Fruit fly (Drosophila melanogaster) whole organism, embryonic: Measurements from ENCODE around the gene Cow.

Experiments
- ATbp ChIP-seq: fragments of 200-800 bp; sonication (Bioruptor generic); optimal IDR thresholded peaks from 2 replicates; lab custom pipeline; 2017; ENCODE audit warnings: missing biosample characterization, mild to moderate bottlenecking, missing genetic modification characterization, missing genetic modification reagents
- B-H2 ChIP-seq: fragments of 200-800 bp; sonication (Bioruptor generic); optimal IDR thresholded peaks from 2 replicates; lab custom pipeline; 2018; ENCODE audit warnings: missing biosample characterization, mild to moderate bottlenecking, missing genetic modification characterization
- BtbVII ChIP-seq: fragments of 200-800 bp; sonication (Bioruptor generic); optimal IDR thresholded peaks from 3 replicates; lab custom pipeline; 2017; ENCODE audit warnings: missing biosample characterization, mild to moderate bottlenecking, missing genetic modification characterization
- CG12769 ChIP-seq: fragments of 200-800 bp; sonication (Bioruptor generic); optimal IDR thresholded peaks from 2 replicates; lab custom pipeline; 2019; ENCODE audit warnings: missing biosample characterization, mild to moderate bottlenecking, missing genetic modification characterization, moderate library complexity
- CG13894 ChIP-seq: fragments of 200-800 bp; sonication (Bioruptor generic); optimal IDR thresholded peaks from 3 replicates; lab custom pipeline; 2018; ENCODE audit warnings: missing biosample characterization, mild to moderate bottlenecking, missing genetic modification characterization, moderate library complexity
- CG15601 ChIP-seq: fragments of 200-800 bp; sonication (Bioruptor generic); optimal IDR thresholded peaks from 3 replicates; lab custom pipeline; 2019; ENCODE audit warnings: missing biosample characterization, mild to moderate bottlenecking, missing genetic modification characterization, moderate library complexity
- CG18599 ChIP-seq: fragments of 200-800 bp; sonication (Bioruptor generic); optimal IDR thresholded peaks from 3 replicates; lab custom pipeline; 2017; ENCODE audit warnings: missing biosample characterization, missing genetic modification characterization, mild to moderate bottlenecking, moderate library complexity, missing genetic modification reagents
- CG2678 ChIP-seq: fragments of 200-800 bp; sonication (Bioruptor generic); optimal IDR thresholded peaks from 3 replicates; lab custom pipeline; 2019; ENCODE audit warnings: missing biosample characterization, mild to moderate bottlenecking, missing genetic modification characterization, moderate library complexity
- CG2712 ChIP-seq: fragments of 200-800 bp; optimal IDR thresholded peaks from 3 replicates; lab custom pipeline; 2019; ENCODE audit warnings: missing biosample characterization, mild to moderate bottlenecking, missing genetic modification characterization, moderate library complexity
- CG30020 ChIP-seq: fragments of 200-800 bp; optimal IDR thresholded peaks from 2 replicates; lab custom pipeline; 2019; ENCODE audit warnings: missing biosample characterization, mild to moderate bottlenecking, missing genetic modification characterization, moderate library complexity
- CG3281 ChIP-seq: fragments of 200-800 bp; sonication (Bioruptor generic); optimal IDR thresholded peaks from 3 replicates; lab custom pipeline; 2017; ENCODE audit warnings: missing biosample characterization, mild to moderate bottlenecking, missing genetic modification characterization
- CG34376 ChIP-seq: fragments of 200-800 bp; sonication (Bioruptor generic); optimal IDR thresholded peaks from 2 replicates; lab custom pipeline; 2018; ENCODE audit warnings: missing biosample characterization, mild to moderate bottlenecking, missing genetic modification characterization
- CG3995 ChIP-seq: fragments of 200-800 bp; sonication (Bioruptor generic); optimal IDR thresholded peaks from 3 replicates; lab custom pipeline; 2016; ENCODE audit warnings: missing biosample characterization, missing genetic modification characterization
- CG4820 ChIP-seq: fragments of 200-800 bp; sonication (Bioruptor generic); optimal IDR thresholded peaks from 3 replicates; lab custom pipeline; 2016; ENCODE audit warnings: missing biosample characterization, missing genetic modification characterization
- CG6765 ChIP-seq: fragments of 200-800 bp; sonication (Bioruptor generic); optimal IDR thresholded peaks from 3 replicates; lab custom pipeline; 2017; ENCODE audit warnings: missing biosample characterization, mild to moderate bottlenecking, missing genetic modification characterization
- CG6813 ChIP-seq: fragments of 200-800 bp; sonication (Bioruptor generic); optimal IDR thresholded peaks from 2 replicates; lab custom pipeline; 2017; ENCODE audit warnings: missing biosample characterization, missing genetic modification characterization, mild to moderate bottlenecking, moderate library complexity, missing genetic modification reagents
- CG6854 ChIP-seq: fragments of 200-800 bp; sonication (Bioruptor generic); optimal IDR thresholded peaks from 3 replicates; lab custom pipeline; 2017; ENCODE audit warnings: missing biosample characterization, mild to moderate bottlenecking, missing genetic modification characterization
- CG8478 ChIP-seq: fragments of >200 bp; optimal IDR thresholded peaks from 2 replicates; lab custom pipeline; 2018
- CrebB ChIP-seq: fragments of 200-800 bp; sonication (Bioruptor generic); optimal IDR thresholded peaks from 3 replicates; lab custom pipeline; 2018; ENCODE audit warnings: missing biosample characterization, mild to moderate bottlenecking, missing genetic modification characterization
- D ChIP-seq, 2 experiments: fragments of 200-800 bp in 1 of 2; fragments of >200 bp in 1 of 2; sonication (Bioruptor generic) in 1 of 2; optimal IDR thresholded peaks; 2 replicates in 1 of 2; 3 replicates in 1 of 2; lab custom pipeline; 2017; ENCODE audit warnings: mild to moderate bottlenecking in 1 of 2, missing biosample characterization in 1 of 2, missing genetic modification characterization in 1 of 2, missing genetic modification reagents in 1 of 2
- Deaf1 ChIP-seq: fragments of 200-800 bp; optimal IDR thresholded peaks from 3 replicates; lab custom pipeline; 2019; ENCODE audit warnings: missing biosample characterization, mild to moderate bottlenecking, missing genetic modification characterization, moderate library complexity
- Dll ChIP-seq: fragments of 200-800 bp; sonication (Bioruptor generic); IDR thresholded peaks from 4 replicates; pipeline ENCODE4 v1.3.6; 2022; ENCODE audit warnings: missing biosample characterization, missing genetic modification characterization; ENCODE audit not compliant: partially characterized antibody
- E2f2 ChIP-seq: fragments of 200-800 bp; sonication (Bioruptor generic); IDR thresholded peaks from 2 replicates; pipeline ENCODE4 v1.3.6; 2022; ENCODE audit warnings: missing biosample characterization, missing genetic modification characterization
- HLH54F ChIP-seq: fragments of 200-800 bp; sonication (Bioruptor generic); optimal IDR thresholded peaks from 3 replicates; lab custom pipeline; 2016; ENCODE audit warnings: missing biosample characterization, missing genetic modification characterization
- Hey ChIP-seq: fragments of 200-800 bp; sonication (Bioruptor generic); optimal IDR thresholded peaks from 3 replicates; lab custom pipeline; 2018; ENCODE audit warnings: missing biosample characterization, mild to moderate bottlenecking, missing genetic modification characterization
- HmgD ChIP-seq: fragments of 200-800 bp; sonication (Bioruptor generic); optimal IDR thresholded peaks from 3 replicates; lab custom pipeline; 2016; ENCODE audit warnings: missing biosample characterization, missing genetic modification characterization
- Hmr ChIP-seq: fragments of 200-800 bp; sonication (Bioruptor generic); optimal IDR thresholded peaks from 3 replicates; lab custom pipeline; 2017; ENCODE audit warnings: mild to moderate bottlenecking, missing biosample characterization, missing genetic modification reagents, missing genetic modification characterization
- Nf-YC ChIP-seq: fragments of 200-800 bp; optimal IDR thresholded peaks from 3 replicates; lab custom pipeline; 2019; ENCODE audit warnings: missing biosample characterization, mild to moderate bottlenecking, missing genetic modification characterization, moderate library complexity
- Sry-δ ChIP-seq: fragments of 200-800 bp; sonication (Bioruptor generic); optimal IDR thresholded peaks from 2 replicates; lab custom pipeline; 2016; ENCODE audit warnings: missing biosample characterization, missing genetic modification characterization
- ato ChIP-seq: fragments of 200-800 bp; sonication (Bioruptor generic); IDR thresholded peaks from 2 replicates; pipeline ENCODE4 v1.3.6; 2022; ENCODE audit warnings: missing biosample characterization, missing genetic modification characterization; ENCODE audit not compliant: partially characterized antibody
- bigmax ChIP-seq: fragments of 200-800 bp; sonication (Bioruptor generic); optimal IDR thresholded peaks from 2 replicates; lab custom pipeline; 2018; ENCODE audit warnings: missing biosample characterization, mild to moderate bottlenecking, missing genetic modification characterization
- chm ChIP-seq: fragments of 200-800 bp; sonication (Bioruptor generic); IDR thresholded peaks from 2 replicates; pipeline ENCODE4 v1.3.6; 2022; ENCODE audit warnings: missing biosample characterization, missing genetic modification characterization
- cwo ChIP-seq: fragments of 200-800 bp; sonication (Bioruptor generic); optimal IDR thresholded peaks from 3 replicates; lab custom pipeline; 2017; ENCODE audit warnings: missing biosample characterization, missing genetic modification characterization, mild to moderate bottlenecking, moderate library complexity, missing genetic modification reagents
- eve ChIP-seq, 2 experiments: fragments of >200 bp; optimal IDR thresholded peaks; 2 replicates each; lab custom pipeline; 2017; ENCODE audit warnings: missing biosample characterization in 2 of 2, missing genetic modification characterization in 2 of 2
- exex ChIP-seq: fragments of 200-800 bp; sonication (Bioruptor generic); optimal IDR thresholded peaks from 4 replicates; lab custom pipeline; 2018; ENCODE audit warnings: missing biosample characterization, mild to moderate bottlenecking, missing genetic modification characterization, moderate library complexity
- ftz-f1 ChIP-seq: fragments of 200-800 bp; sonication (Bioruptor generic); optimal IDR thresholded peaks from 2 replicates; lab custom pipeline; 2016; ENCODE audit warnings: missing biosample characterization, missing genetic modification characterization
- gem ChIP-seq: fragments of 200-800 bp; sonication (Bioruptor generic); optimal IDR thresholded peaks from 2 replicates; lab custom pipeline; 2019; ENCODE audit warnings: missing biosample characterization, mild to moderate bottlenecking, missing genetic modification characterization, moderate library complexity
- gro ChIP-seq: fragments of 200-800 bp; sonication (Bioruptor generic); optimal IDR thresholded peaks from 2 replicates; lab custom pipeline; 2016; ENCODE audit warnings: missing biosample characterization, missing genetic modification characterization
- h ChIP-seq: fragments of >200 bp; optimal IDR thresholded peaks from 2 replicates; lab custom pipeline; 2017
- insv ChIP-seq, 2 experiments: fragments of 200-800 bp; sonication (Bioruptor generic); optimal IDR thresholded peaks; 3 replicates each; lab custom pipeline; 2016 to 2018; ENCODE audit warnings: missing biosample characterization in 2 of 2, missing genetic modification characterization in 2 of 2
- lab ChIP-seq: fragments of 200-800 bp; sonication (Bioruptor generic); optimal IDR thresholded peaks from 3 replicates; lab custom pipeline; 2017; ENCODE audit warnings: missing biosample characterization, missing genetic modification characterization, mild to moderate bottlenecking, moderate library complexity, missing genetic modification reagents
- mirr ChIP-seq: fragments of 200-800 bp; sonication (Bioruptor generic); optimal IDR thresholded peaks from 3 replicates; lab custom pipeline; 2018; ENCODE audit warnings: missing biosample characterization, mild to moderate bottlenecking, missing genetic modification characterization
- onecut ChIP-seq: fragments of 200-800 bp; sonication (Bioruptor generic); IDR thresholded peaks from 2 replicates; pipeline ENCODE4 v1.3.6; 2022; ENCODE audit warnings: missing biosample characterization, missing genetic modification characterization
- pum ChIP-seq: fragments of 200-800 bp; sonication (Bioruptor generic); optimal IDR thresholded peaks from 2 replicates; lab custom pipeline; 2016; ENCODE audit warnings: missing biosample characterization, missing genetic modification characterization
- sd ChIP-seq: fragments of 200-800 bp; sonication (Bioruptor generic); optimal IDR thresholded peaks from 3 replicates; lab custom pipeline; 2018; ENCODE audit warnings: missing biosample characterization, mild to moderate bottlenecking, missing genetic modification characterization, moderate library complexity
- sens-2 ChIP-seq: fragments of 200-800 bp; sonication (Bioruptor generic); IDR thresholded peaks from 2 replicates; pipeline ENCODE4 v1.3.6; 2022; ENCODE audit warnings: missing biosample characterization, missing genetic modification characterization
- sima ChIP-seq: fragments of 200-800 bp; sonication (Bioruptor generic); optimal IDR thresholded peaks from 2 replicates; lab custom pipeline; 2016; ENCODE audit warnings: missing biosample characterization, missing genetic modification characterization
- sug ChIP-seq: fragments of 200-800 bp; optimal IDR thresholded peaks from 2 replicates; lab custom pipeline; 2019; ENCODE audit warnings: missing biosample characterization, mild to moderate bottlenecking, missing genetic modification characterization, moderate library complexity
- tin ChIP-seq: fragments of 200-800 bp; sonication (Bioruptor generic); optimal IDR thresholded peaks from 3 replicates; lab custom pipeline; 2016; ENCODE audit warnings: missing biosample characterization, missing genetic modification characterization
- zen2 ChIP-seq: fragments of 200-800 bp; sonication (Bioruptor generic); IDR thresholded peaks from 3 replicates; pipeline ENCODE4 v1.3.6; 2022; ENCODE audit warnings: missing biosample characterization, missing genetic modification characterization; ENCODE audit not compliant: partially characterized antibody

The Cow gene

dm6 chr3R:23161288-23161870 lies 48.8 kb upstream of the Cow start, which contains the start of gene CG13829 (continued):
- TF ChIP-seq CG34376 (GFP tag; lab: Kevin White, UChicago) (peak; percentile 97), ATbp (GFP tag; lab: Kevin White, UChicago) (no peak), CG3995 (GFP tag; lab: Kevin White, UChicago) (no peak), CG6813 (peak; percentile 2), CG8478 (lab: Kevin White, UChicago) (no peak), ato (GFP tag; lab: Robert Waterston, UW) (no peak), CG13894 (tag; lab: Kevin White, UChicago) (peak; percentile 54), exex (peak; percentile 99), h (lab: Kevin White, UChicago) (no peak), sd (peak; percentile 97), zen2 (GFP tag; lab: Robert Waterston, UW) (no peak), insv (GFP tag; optimal IDR thresholded peaks at IDR 0.05; lab: Kevin White, UChicago) (no peak), chm (no peak), CG15601 (tag; lab: Kevin White, UChicago) (no peak), pum (GFP tag; lab: Kevin White, UChicago) (no peak), tin (no peak), sima (GFP tag; lab: Kevin White, UChicago) (no peak), cwo (peak; percentile 63), B-H2 (GFP tag; lab: Kevin White, UChicago) (peak; percentile 32), D (optimal IDR thresholded peaks at IDR 0.05; lab: Kevin White, UChicago) (no peak), D (GFP tag; optimal IDR thresholded peaks at IDR 0.05; lab: Kevin White, UChicago) (no peak), CG6765 (GFP tag; lab: Kevin White, UChicago) (no peak), CG18599 (GFP tag; lab: Kevin White, UChicago) (peak; percentile 57), CG3281 (GFP tag; lab: Kevin White, UChicago) (peak; percentile 34), CG2712 (tag; lab: Kevin White, UChicago) (no peak), CG2678 (peak; percentile 58), CG6854 (GFP tag; lab: Kevin White, UChicago) (no peak), HmgD (no peak), Dll (GFP tag; lab: Robert Waterston, UW) (no peak), bigmax (peak; percentile 29), ftz-f1 (GFP tag; lab: Kevin White, UChicago) (no peak), BtbVII (GFP tag; lab: Kevin White, UChicago) (peak; percentile 32), CG12769 (tag; lab: Kevin White, UChicago) (peak; percentile 8), eve (GFP tag; optimal IDR thresholded peaks at IDR 0.05; lab: Kevin White, UChicago) (no peak), Nf-YC (tag; lab: Kevin White, UChicago) (peak; percentile 51), mirr (GFP tag; lab: Kevin White, UChicago) (peak; percentile 91), lab (GFP tag; lab: Kevin White, UChicago) (peak; percentile 56), sug (peak; percentile 93), CG4820 (GFP tag; lab: Kevin White, UChicago) (no peak), CG30020 (no peak), sens-2 (peak; percentile 45; the same call in 1 of the 2 replicates), Deaf1 (no peak), gro (GFP tag; lab: Kevin White, UChicago) (peak; percentile 52), onecut (no peak), CrebB (tag; lab: Kevin White, UChicago) (no peak), gem (peak; percentile 36), Hey (tag; lab: Kevin White, UChicago) (peak; percentile 6), Sry-δ (GFP tag; lab: Kevin White, UChicago) (no peak), HLH54F (GFP tag; lab: Kevin White, UChicago) (no peak), Hmr (GFP tag; lab: Kevin White, UChicago) (peak; percentile 22), E2f2 (GFP tag; lab: Robert Waterston, UW) (no peak)
